Fruit fly (Drosophila melanogaster) whole organism, pupa: Measurements from ENCODE around the gene CG1486.

ENCODE experiments used
- CG10348 ChIP-seq: fragments of 200-800 bp; sonication (Bioruptor generic); IDR thresholded peaks from 2 replicates; pipeline ENCODE4 v1.3.6; 2022; ENCODE audit warnings: missing biosample characterization, missing genetic modification characterization
- CG12605 ChIP-seq: fragments of 200-800 bp; sonication (Bioruptor generic); IDR thresholded peaks from 2 replicates; pipeline ENCODE4 v1.3.6; 2022; ENCODE audit warnings: missing biosample characterization, missing genetic modification characterization
- CG13204 ChIP-seq: fragments of 200-800 bp; sonication (Bioruptor generic); optimal IDR thresholded peaks from 2 replicates; lab custom pipeline; 2018; ENCODE audit warnings: missing biosample characterization, mild to moderate bottlenecking, missing genetic modification characterization, moderate library complexity
- CG14655 ChIP-seq: fragments of 200-800 bp; sonication (Bioruptor generic); optimal IDR thresholded peaks from 3 replicates; lab custom pipeline; 2017; ENCODE audit warnings: mild to moderate bottlenecking, missing biosample characterization, missing genetic modification reagents, missing genetic modification characterization
- CG15710 ChIP-seq: fragments of 200-800 bp; sonication (Bioruptor generic); optimal IDR thresholded peaks from 2 replicates; lab custom pipeline; 2018; ENCODE audit warnings: missing biosample characterization, mild to moderate bottlenecking, missing genetic modification characterization, moderate library complexity
- CG17806 ChIP-seq: fragments of 200-800 bp; sonication (Bioruptor generic); optimal IDR thresholded peaks from 2 replicates; lab custom pipeline; 2018; ENCODE audit warnings: missing biosample characterization, mild to moderate bottlenecking, missing genetic modification characterization, moderate library complexity
- CG32121 ChIP-seq: fragments of 200-800 bp; sonication (Bioruptor generic); IDR thresholded peaks from 2 replicates; pipeline ENCODE4 v1.3.6; 2022; ENCODE audit warnings: missing biosample characterization, missing genetic modification characterization
- CG34367 ChIP-seq: fragments of 200-800 bp; sonication (Bioruptor generic); optimal IDR thresholded peaks from 2 replicates; lab custom pipeline; 2018; ENCODE audit warnings: missing biosample characterization, mild to moderate bottlenecking, missing genetic modification characterization
- CG4496 ChIP-seq: fragments of 200-800 bp; sonication (Bioruptor generic); IDR thresholded peaks from 3 replicates; pipeline ENCODE4 v1.3.6; 2022; ENCODE audit warnings: missing biosample characterization, missing genetic modification characterization
- CG8159 ChIP-seq: fragments of 200-800 bp; sonication (Bioruptor generic); optimal IDR thresholded peaks from 3 replicates; lab custom pipeline; 2018; ENCODE audit warnings: missing biosample characterization, mild to moderate bottlenecking, missing genetic modification characterization, moderate library complexity
- CG8301 ChIP-seq: fragments of 200-800 bp; sonication (Bioruptor generic); optimal IDR thresholded peaks from 2 replicates; lab custom pipeline; 2018; ENCODE audit warnings: missing biosample characterization, mild to moderate bottlenecking, missing genetic modification characterization
- CG9948 ChIP-seq: fragments of 200-800 bp; sonication (Bioruptor generic); optimal IDR thresholded peaks from 2 replicates; lab custom pipeline; 2018; ENCODE audit warnings: missing biosample characterization, mild to moderate bottlenecking, missing genetic modification characterization, moderate library complexity
- D1 ChIP-seq: fragments of 200-800 bp; sonication (Bioruptor generic); optimal IDR thresholded peaks from 2 replicates; lab custom pipeline; 2018; ENCODE audit warnings: missing biosample characterization, mild to moderate bottlenecking, missing genetic modification characterization, moderate library complexity
- EcR ChIP-seq: fragments of 200-800 bp; sonication (Bioruptor generic); optimal IDR thresholded peaks from 3 replicates; lab custom pipeline; 2019; ENCODE audit warnings: missing biosample characterization, missing genetic modification characterization, mild to moderate bottlenecking, moderate library complexity, missing genetic modification reagents
- Ets98B ChIP-seq: fragments of 200-800 bp; sonication (Bioruptor generic); IDR thresholded peaks from 2 replicates; pipeline ENCODE4 v1.3.6; 2022; ENCODE audit warnings: missing biosample characterization, missing genetic modification characterization
- Pif1A ChIP-seq: fragments of 200-800 bp; sonication (Bioruptor generic); optimal IDR thresholded peaks from 3 replicates; lab custom pipeline; 2016; ENCODE audit warnings: missing biosample characterization, missing genetic modification characterization
- Pif1B ChIP-seq: fragments of 200-800 bp; sonication (Bioruptor generic); optimal IDR thresholded peaks from 3 replicates; lab custom pipeline; 2016; ENCODE audit warnings: missing biosample characterization, missing genetic modification characterization
- Snoo ChIP-seq: fragments of 200-800 bp; sonication (Bioruptor generic); optimal IDR thresholded peaks from 3 replicates; lab custom pipeline; 2017; ENCODE audit warnings: missing biosample characterization, mild to moderate bottlenecking, missing genetic modification characterization, inconsistent platforms
- fd96Ca ChIP-seq: fragments of 200-800 bp; sonication (Bioruptor generic); IDR thresholded peaks from 3 replicates; pipeline ENCODE4 v1.3.6; 2022; ENCODE audit warnings: missing biosample characterization, missing genetic modification characterization
- gl ChIP-seq: fragments of 200-800 bp; sonication (Bioruptor generic); optimal IDR thresholded peaks from 2 replicates; lab custom pipeline; 2018; ENCODE audit warnings: missing biosample characterization, mild to moderate bottlenecking, missing genetic modification characterization
- rn ChIP-seq: fragments of 200-800 bp; sonication (Bioruptor generic); IDR thresholded peaks from 2 replicates; pipeline ENCODE4 v1.3.6; 2022; ENCODE audit warnings: missing biosample characterization, missing genetic modification characterization

Gene CG1486

DNA sequence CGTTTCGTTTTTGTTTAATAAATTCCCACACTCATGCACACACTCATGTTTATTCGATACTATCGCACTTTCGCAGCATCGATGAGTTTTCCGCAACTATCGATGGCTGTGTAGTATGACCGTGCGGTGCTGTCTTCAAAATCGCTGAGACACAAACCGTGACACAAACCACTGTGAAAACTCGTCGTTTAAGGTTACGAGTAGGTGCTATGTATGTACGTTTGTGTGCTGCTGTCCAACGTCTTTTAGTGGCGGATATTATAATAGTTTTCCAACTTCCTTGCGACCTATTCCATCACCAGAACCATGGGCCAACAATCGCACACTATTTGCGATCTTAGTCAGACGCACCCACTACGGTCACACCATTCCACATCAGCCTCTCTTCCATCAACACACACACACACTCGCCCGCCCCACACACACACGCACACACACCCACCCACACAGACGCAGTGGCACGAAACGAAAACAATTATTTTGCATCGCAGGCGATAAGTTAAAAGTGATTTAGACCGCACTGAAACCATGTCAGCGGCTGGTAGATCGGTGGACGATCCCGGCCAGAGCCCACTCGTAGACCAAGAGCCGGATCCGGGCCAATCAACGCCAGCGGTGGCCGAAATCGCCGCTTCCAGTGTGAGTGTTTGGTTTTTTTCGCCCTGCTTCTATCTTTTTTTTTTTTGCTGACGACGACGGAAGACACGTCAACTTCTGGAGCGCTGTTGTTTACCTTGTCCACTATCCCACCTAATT is at the start of gene CG1486, which contains the start of gene Dd:
TSS of gene CG1486 (plus strand) at position 114 of the 756 bp plus-strand sequence.
TSS of gene Dd (minus strand) at position 77 of the 756 bp plus-strand sequence.
- TF ChIP-seq CG34367 (tag; lab: Kevin White, UChicago) (peak; percentile 13), fd96Ca (GFP tag; lab: Robert Waterston, UW) (no peak)

DNA sequence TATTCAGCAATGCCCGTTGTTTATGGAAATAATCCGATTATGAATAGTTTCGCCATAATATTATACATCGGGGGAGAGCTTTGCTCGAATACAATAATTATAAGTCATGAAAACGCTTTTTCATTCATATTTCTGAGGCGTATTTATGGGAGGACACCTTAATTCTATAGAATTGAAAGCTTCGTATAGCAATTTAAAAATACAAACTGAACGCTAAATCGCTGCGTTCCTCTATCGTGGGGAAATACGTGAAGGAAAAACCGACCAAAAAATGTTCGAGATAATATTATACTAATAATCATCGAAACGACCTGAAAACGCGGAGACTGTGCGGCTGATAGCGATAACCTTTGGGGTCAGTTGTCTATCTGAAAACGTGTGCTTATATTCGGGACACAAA is 47.4 kb upstream of the CG1486 start:
- TF ChIP-seq CG34367 (tag; lab: Kevin White, UChicago) (no peak), Ets98B (GFP tag; lab: Robert Waterston, UW) (no peak), CG12605 (no peak), CG10348 (GFP tag; lab: Robert Waterston, UW) (no peak), Snoo (no peak), Pif1B (GFP tag; lab: Kevin White, UChicago) (no peak), CG9948 (tag; lab: Kevin White, UChicago) (no peak), CG14655 (no peak), CG4496 (GFP tag; lab: Robert Waterston, UW) (no peak), rn (GFP tag; lab: Robert Waterston, UW) (no peak), EcR (GFP tag; lab: Kevin White, UChicago) (no peak), D1 (tag; lab: Kevin White, UChicago) (no peak), CG8159 (tag; lab: Kevin White, UChicago) (no peak), CG32121 (GFP tag; lab: Robert Waterston, UW) (no peak), fd96Ca (GFP tag; lab: Robert Waterston, UW) (no peak)

DNA sequence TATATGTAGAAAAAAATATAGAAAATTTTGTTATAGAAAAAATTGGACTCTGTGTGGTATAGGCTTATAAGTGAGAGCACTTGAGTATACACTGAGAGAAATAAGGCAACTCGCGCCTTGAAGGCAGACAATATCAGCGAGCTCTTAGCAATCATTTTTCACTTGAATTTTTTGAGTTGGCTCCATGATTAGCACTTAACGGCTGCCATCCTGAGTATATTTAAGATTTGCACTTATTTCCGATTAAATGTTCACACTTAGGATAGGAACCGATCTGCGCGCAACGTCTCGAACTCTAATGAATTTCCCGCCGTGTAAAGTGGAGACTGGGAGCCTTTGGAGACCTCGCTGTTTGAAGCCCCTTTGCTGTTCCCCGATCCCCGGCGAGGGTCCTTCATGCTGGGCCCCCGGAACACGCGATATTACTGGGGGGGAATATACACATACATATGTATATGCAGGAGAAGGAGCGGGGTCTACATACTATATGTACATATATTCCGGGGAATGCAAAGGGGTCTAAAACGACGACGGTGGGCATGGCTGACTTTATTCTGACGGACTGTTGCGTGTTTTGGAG is 44.4 kb upstream of the CG1486 start:
- TF ChIP-seq Snoo, result no peak
- no peak for TF ChIP-seq EcR (GFP tag; lab: Kevin White, UChicago)
- peak; percentile 47 for TF ChIP-seq CG9948 (tag; lab: Kevin White, UChicago)
- TF ChIP-seq CG8159 (tag; lab: Kevin White, UChicago), result peak; percentile 33
- TF ChIP-seq D1 (tag; lab: Kevin White, UChicago), result no peak
- no peak for TF ChIP-seq rn (GFP tag; lab: Robert Waterston, UW)
- TF ChIP-seq CG32121 (GFP tag; lab: Robert Waterston, UW), result no peak
- TF ChIP-seq CG15710 (tag; lab: Kevin White, UChicago), result peak; percentile 31
- TF ChIP-seq CG34367 (tag; lab: Kevin White, UChicago), result no peak
- TF ChIP-seq CG12605, result no peak
- peak; percentile 26 for TF ChIP-seq CG17806
- TF ChIP-seq gl, result no peak
- TF ChIP-seq Ets98B (GFP tag; lab: Robert Waterston, UW), result no peak
- TF ChIP-seq CG13204 (GFP tag; lab: Kevin White, UChicago), result no peak
- peak; percentile 53 for TF ChIP-seq CG14655
- TF ChIP-seq CG10348 (GFP tag; lab: Robert Waterston, UW), result no peak
- TF ChIP-seq CG8301 (tag; lab: Kevin White, UChicago), result peak; percentile 24
- TF ChIP-seq Pif1B (GFP tag; lab: Kevin White, UChicago), result peak; percentile 7
- no peak for TF ChIP-seq CG4496 (GFP tag; lab: Robert Waterston, UW)
- TF ChIP-seq Pif1A (GFP tag; lab: Kevin White, UChicago), result no peak
- peak; percentile 58; the same call in 2 of the 3 replicates for TF ChIP-seq fd96Ca (GFP tag; lab: Robert Waterston, UW)

DNA sequence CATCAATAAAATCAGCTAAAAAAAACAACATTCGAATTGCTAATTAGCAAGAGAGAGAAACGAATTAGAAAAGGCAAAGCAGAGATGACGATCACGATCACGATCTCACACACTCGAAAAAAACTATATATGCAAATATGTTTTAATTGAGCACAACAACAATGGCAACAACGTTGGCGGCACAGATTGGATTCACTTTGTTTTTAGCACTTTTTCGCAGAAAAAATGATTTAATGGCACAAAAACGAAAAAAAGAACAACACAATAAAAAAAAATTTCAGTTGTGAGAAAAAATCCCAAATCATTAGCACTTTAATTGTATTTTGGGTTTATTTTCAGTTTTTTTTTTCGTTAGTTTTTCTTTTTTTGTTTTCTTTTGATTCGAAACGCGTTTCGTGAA is 43.2 kb upstream of the CG1486 start:
- TF ChIP-seq CG9948 (tag; lab: Kevin White, UChicago) (peak; percentile 15), CG14655 (peak; percentile 31), Pif1A (GFP tag; lab: Kevin White, UChicago) (peak; percentile 24), gl (no peak)

DNA sequence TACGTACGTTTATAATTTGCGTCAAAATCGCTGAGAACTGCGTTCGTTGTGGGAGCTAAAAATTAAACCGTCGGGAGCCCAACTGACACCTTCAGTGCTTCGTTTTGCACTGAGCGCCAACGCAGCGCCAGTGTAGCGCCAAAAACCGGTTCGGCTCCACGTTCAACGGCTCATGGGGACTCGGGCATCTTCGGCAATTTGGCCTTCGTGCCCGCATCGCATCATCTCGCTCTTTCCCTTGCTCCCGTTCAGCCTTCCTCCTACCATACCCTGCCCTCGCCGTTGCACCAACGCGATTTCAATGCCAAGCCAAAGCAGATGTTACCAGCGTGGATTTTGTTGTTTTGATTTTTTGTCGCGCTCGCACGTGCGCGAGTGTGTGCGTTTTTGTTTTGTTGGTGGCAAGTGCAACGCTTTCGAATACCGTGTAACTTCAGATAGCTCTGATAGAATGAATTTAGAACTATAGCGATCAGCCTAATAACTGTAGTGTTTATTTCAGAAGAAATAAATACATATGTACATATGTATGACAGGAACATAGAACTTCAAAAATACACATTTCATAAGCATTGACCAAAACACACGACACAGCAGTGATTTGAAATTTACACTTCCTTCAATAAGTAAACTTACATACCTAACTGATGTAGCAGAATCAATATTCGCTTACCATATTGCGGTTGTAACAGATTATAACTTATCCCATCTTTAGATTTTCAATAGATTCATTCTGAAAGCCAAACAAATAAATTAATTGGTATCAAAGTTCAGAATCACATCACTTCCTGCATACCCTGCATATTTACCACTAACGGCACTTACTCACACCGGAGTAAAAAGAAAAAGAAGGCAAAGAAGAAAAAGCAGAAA is 42.6 kb upstream of the CG1486 start, which contains the start of gene Mnr:
TSS of gene Mnr (minus strand) at position 133 of the 873 bp plus-strand sequence.
- TF ChIP-seq EcR (GFP tag; lab: Kevin White, UChicago) (peak; percentile 74), Snoo (no peak), CG13204 (GFP tag; lab: Kevin White, UChicago) (peak; percentile 58), rn (GFP tag; lab: Robert Waterston, UW) (no peak), CG34367 (tag; lab: Kevin White, UChicago) (no peak), CG9948 (tag; lab: Kevin White, UChicago) (no peak), Pif1A (GFP tag; lab: Kevin White, UChicago) (peak; percentile 20), Pif1B (GFP tag; lab: Kevin White, UChicago) (no peak), gl (no peak), fd96Ca (GFP tag; lab: Robert Waterston, UW) (peak; percentile 24; the same call in 1 of the 3 replicates), CG14655 (peak; percentile 64), CG32121 (GFP tag; lab: Robert Waterston, UW) (peak; percentile 36; the same call in 1 of the 2 replicates), CG17806 (no peak), CG4496 (GFP tag; lab: Robert Waterston, UW) (peak; percentile 65; the same call in 2 of the 3 replicates), CG8159 (tag; lab: Kevin White, UChicago) (peak; percentile 24), CG10348 (GFP tag; lab: Robert Waterston, UW) (peak; percentile 79), CG12605 (no peak), D1 (tag; lab: Kevin White, UChicago) (peak; percentile 33), Ets98B (GFP tag; lab: Robert Waterston, UW) (peak; percentile 57), CG15710 (tag; lab: Kevin White, UChicago) (peak; percentile 20), CG8301 (tag; lab: Kevin White, UChicago) (peak; percentile 30)
